Worm (Caenorhabditis elegans) whole organism, L4/young adult: ENCODE data around the gene hse-5.

Experiments used
- W03F9.2 ChIP-seq: fragments of 150-350 bp; optimal IDR thresholded peaks from 2 replicates; lab custom pipeline; 2014; ENCODE audit warnings: missing biosample characterization, missing genetic modification characterization
- dao-5 ChIP-seq: sonication (generic microtip); optimal IDR thresholded peaks from 2 replicates; lab custom pipeline; 2016; ENCODE audit warnings: missing genotype, missing genetic modification characterization, moderate library complexity, missing compliant biosample characterization
- him-1 ChIP-seq: sonication (generic microtip); optimal IDR thresholded peaks from 2 replicates; lab custom pipeline; 2016; ENCODE audit warnings: missing genotype, missing genetic modification reagents, missing genetic modification characterization, missing compliant biosample characterization

hse-5 gene

DNA sequence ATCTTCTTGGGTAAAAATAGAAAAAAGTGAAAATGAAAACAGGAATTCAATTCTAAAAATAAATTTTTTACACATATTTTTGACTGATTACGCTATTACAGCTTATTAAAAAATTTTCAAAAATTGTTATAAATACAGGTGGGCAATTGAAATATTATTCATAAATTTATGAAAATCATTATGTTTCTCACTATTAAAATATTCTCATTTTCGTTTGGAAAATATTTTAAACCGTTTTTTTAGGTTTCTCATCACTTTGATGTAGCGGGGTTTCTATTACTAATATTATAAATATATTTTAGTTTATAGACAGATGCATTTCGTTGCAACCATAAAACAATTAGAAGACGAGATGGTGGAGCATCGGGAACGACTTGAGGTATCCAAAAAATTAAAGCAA lies 52.0 kb downstream of the hse-5 start, which contains the start of gene R07E5.5:
R07E5.5 (plus strand) TSS at position 301 of the 400 bp plus-strand sequence.
- no peak for TF ChIP-seq him-1 (tag; lab: Kevin White, UChicago)
- no peak for TF ChIP-seq dao-5 (tag; lab: Kevin White, UChicago)
- no peak for TF ChIP-seq W03F9.2 (tag; lab: Kevin White, UChicago)

DNA sequence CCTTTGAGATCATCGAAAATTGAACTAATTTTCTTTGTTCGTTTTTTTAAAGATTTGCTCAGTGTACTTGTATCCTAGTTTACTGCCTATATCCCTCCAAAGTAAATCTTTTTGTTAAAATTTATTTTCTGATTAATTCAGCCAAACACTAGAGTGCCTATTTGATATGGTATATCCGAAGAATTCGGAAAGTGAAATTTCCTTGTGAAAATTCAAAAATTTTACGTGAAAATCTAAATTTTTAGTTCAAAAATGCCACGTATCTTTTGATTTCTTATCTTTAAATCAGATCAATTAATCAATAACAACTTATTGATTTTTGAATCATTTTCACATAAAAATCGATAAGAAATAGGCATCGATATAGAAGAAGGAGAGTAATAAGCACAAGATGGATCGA lies 53.3 kb downstream of the hse-5 start, which contains the start of gene R07E5.6:
R07E5.6 (plus strand) TSS at position 301 of the 400 bp plus-strand sequence.
- TF ChIP-seq W03F9.2 (tag; lab: Kevin White, UChicago) (no peak), dao-5 (tag; lab: Kevin White, UChicago) (no peak), him-1 (tag; lab: Kevin White, UChicago) (no peak)
